Worm (Caenorhabditis elegans): ENCODE measurements around the gene nspb-7.

The nspb-7 gene

DNA sequence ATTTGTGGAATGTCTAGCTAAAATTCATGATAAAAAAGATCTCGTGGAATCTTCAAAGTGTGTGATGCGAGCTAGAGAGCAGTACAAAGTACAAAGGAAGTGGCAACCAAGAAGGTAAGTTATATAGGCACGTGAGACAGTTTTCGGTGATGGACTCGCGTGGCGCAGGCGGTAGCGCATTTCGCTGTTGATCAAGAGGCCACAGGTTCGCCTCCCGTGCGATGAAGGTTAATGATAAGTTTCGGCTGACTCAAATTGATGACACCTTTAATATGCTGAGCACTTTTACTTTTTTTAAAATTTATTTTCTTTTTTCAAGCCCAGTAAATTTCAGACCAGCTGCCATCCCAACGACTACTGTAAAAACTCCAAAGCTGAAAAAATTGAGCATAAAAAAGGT lies 38.8 kb downstream of the nspb-7 start (continued):
- TF ChIP-seq somi-1 (GFP tag; optimal IDR thresholded peaks at IDR 0.05) (peak; percentile 15), madf-10 (tag; optimal IDR thresholded peaks at IDR 0.05) (peak; percentile 41), madf-6 (GFP tag; IDR thresholded peaks at IDR 0.05) (peak; percentile 72), ceh-27 (GFP tag; optimal IDR thresholded peaks at IDR 0.05) (peak; percentile 59), ztf-28 (GFP tag; IDR thresholded peaks at IDR 0.05) (peak; percentile 50; the same call in 1 of the 2 replicates), sea-2 (GFP tag; IDR thresholded peaks at IDR 0.05) (no peak), nfya-2 (GFP tag; IDR thresholded peaks at IDR 0.05) (no peak), cebp-1 (GFP tag; IDR thresholded peaks at IDR 0.05) (no peak), cebp-1 (tag; optimal IDR thresholded peaks at IDR 0.05) (no peak), akir-1 (GFP tag; optimal IDR thresholded peaks at IDR 0.05) (no peak), unc-130 (GFP tag; optimal IDR thresholded peaks at IDR 0.05) (peak; percentile 36), Y53G8AR.9 (GFP tag; conservative IDR thresholded peaks at IDR 0.05) (peak; percentile 57; the same call in 1 of the 2 replicates), F33H1.4 (GFP tag; IDR thresholded peaks at IDR 0.05) (0 out of 2 replicates have a peak, but pooled peaks have one; percentile 28), lin-26 (GFP tag; IDR thresholded peaks at IDR 0.05) (peak; percentile 96), gei-17 (GFP tag; optimal IDR thresholded peaks at IDR 0.05) (no peak), F55B11.4 (tag; optimal IDR thresholded peaks at IDR 0.05; ENCODE audit: borderline replicate concordance, insufficient read depth) (no peak), C17E4.6 (GFP tag; IDR thresholded peaks at IDR 0.05) (0 out of 2 replicates have a peak, but pooled peaks have one; percentile 15), nhr-120 (GFP tag; IDR thresholded peaks at IDR 0.05) (0 out of 2 replicates have a peak, but pooled peaks have one; percentile 68), rcor-1 (GFP tag; IDR thresholded peaks at IDR 0.05) (peak; percentile 62), dpl-1 (GFP tag; optimal IDR thresholded peaks at IDR 0.05) (no peak), fkh-3 (tag; optimal IDR thresholded peaks at IDR 0.05) (peak; percentile 4), F57C9.4 (tag; optimal IDR thresholded peaks at IDR 0.05) (peak; percentile 15), B0019.2 (GFP tag; conservative IDR thresholded peaks at IDR 0.05) (0 out of 2 replicates have a peak, but pooled peaks have one; percentile 14), ets-4 (GFP tag; optimal IDR thresholded peaks at IDR 0.05) (peak; percentile 20), attf-3 (GFP tag; conservative IDR thresholded peaks at IDR 0.05) (no peak), tbp1 (GFP tag; optimal IDR thresholded peaks at IDR 0.05) (peak; percentile 90), mes-4 (tag; optimal IDR thresholded peaks at IDR 0.05) (peak; percentile 68), B0035.1 (tag; optimal IDR thresholded peaks at IDR 0.05) (no peak), hlh-12 (tag; optimal IDR thresholded peaks at IDR 0.05) (peak; percentile 73), lir-1 (GFP tag; conservative IDR thresholded peaks at IDR 0.05) (0 out of 2 replicates have a peak, but pooled peaks have one; percentile 48), rec-8 (tag; optimal IDR thresholded peaks at IDR 0.05) (peak; percentile 77 to 87), let-607 (tag; optimal IDR thresholded peaks at IDR 0.05) (peak in 1 of 2 experiments; percentile 26), ztf-22 (GFP tag; optimal IDR thresholded peaks at IDR 0.05) (no peak), snpc-4 (GFP tag; optimal IDR thresholded peaks at IDR 0.05) (no peak), snpc-4 (tag; optimal IDR thresholded peaks at IDR 0.05) (no peak), atf-7 (tag; optimal IDR thresholded peaks at IDR 0.05) (no peak), nhr-90 (tag; optimal IDR thresholded peaks at IDR 0.05) (peak; percentile 95), F23B12.7 (tag; optimal IDR thresholded peaks at IDR 0.05; ENCODE audit: insufficient read depth) (peak; percentile 44), Y53F4B.3 (GFP tag; IDR thresholded peaks at IDR 0.05) (no peak), snpc-3.4 (tag; optimal IDR thresholded peaks at IDR 0.05) (peak; percentile 55), B0336.3 (GFP tag; IDR thresholded peaks at IDR 0.05) (0 out of 2 replicates have a peak, but pooled peaks have one; percentile 44), ccch-3 (GFP tag; optimal IDR thresholded peaks at IDR 0.05) (no peak), F10E7.11 (tag; optimal IDR thresholded peaks at IDR 0.05) (no peak), rpc-1 (optimal IDR thresholded peaks at IDR 0.05) (peak; percentile 84), rpc-1 (tag; optimal IDR thresholded peaks at IDR 0.05) (peak; percentile 91), lin-40 (tag; optimal IDR thresholded peaks at IDR 0.05) (peak; percentile 12), D2030.7 (GFP tag; IDR thresholded peaks at IDR 0.05) (peak; percentile 70), let-526 (GFP tag; IDR thresholded peaks at IDR 0.05) (no peak)

Data from whole organism, young adult.